Fruit fly (Drosophila melanogaster): ENCODE data around the gene LysE.

The LysE gene

DNA sequence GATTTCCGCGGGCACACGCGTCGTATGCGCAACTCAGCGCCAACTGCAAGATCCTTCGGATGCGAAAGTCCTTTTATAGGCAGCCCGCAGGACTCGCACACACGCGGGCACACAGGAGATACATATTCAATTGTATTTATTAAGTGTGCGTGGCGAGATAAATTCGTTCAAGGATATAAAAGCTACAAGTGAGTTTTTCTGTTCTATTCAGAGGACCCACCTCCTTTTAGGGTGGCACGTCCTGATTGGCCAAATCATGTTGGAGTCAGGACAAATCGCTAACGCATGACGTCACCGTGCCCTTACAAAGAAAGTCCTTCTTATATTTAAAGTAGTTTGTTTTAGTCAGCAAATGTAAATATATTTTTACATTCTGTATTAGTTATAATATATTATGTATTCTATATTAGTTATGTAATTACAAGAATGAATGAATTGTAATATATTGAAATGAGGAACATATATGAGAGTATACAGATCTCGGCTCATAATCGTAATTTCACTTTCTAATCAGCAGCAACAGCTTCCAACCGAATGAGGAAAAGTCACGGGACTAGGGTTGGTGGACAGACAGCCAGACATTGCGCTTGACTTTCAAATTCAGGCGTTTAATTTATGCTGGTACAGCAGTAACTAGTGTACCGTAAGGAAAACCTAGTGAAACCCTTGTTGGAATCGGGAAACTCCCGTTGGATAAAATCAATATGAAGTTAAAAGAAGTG is 19.3 kb upstream of the LysE start, which contains the start of gene Trhn (continued):
- TF ChIP-seq CG12236 (GFP tag; optimal IDR thresholded peaks at IDR 0.05) (no peak), CG14667 (GFP tag; IDR thresholded peaks at IDR 0.05) (no peak), pan (optimal IDR thresholded peaks at IDR 0.05) (no peak), pan (GFP tag; optimal IDR thresholded peaks at IDR 0.05 in 1 of 2, IDR thresholded peaks at IDR 0.05 in 1 of 2) (peak in 1 of 2 experiments; percentile 15), GATAe (GFP tag; conservative IDR thresholded peaks at IDR 0.05) (no peak), gsb (GFP tag; IDR thresholded peaks at IDR 0.05) (no peak), Vsx1 (GFP tag; optimal IDR thresholded peaks at IDR 0.05) (no peak), inv (GFP tag; IDR thresholded peaks at IDR 0.05; ENCODE audit: partially characterized antibody) (no peak), sens (GFP tag) (peak; percentile 58), Atf-2 (GFP tag; optimal IDR thresholded peaks at IDR 0.05) (no peak), dm (GFP tag; optimal IDR thresholded peaks at IDR 0.05) (no peak), sim (GFP tag; IDR thresholded peaks at IDR 0.05) (no peak), CG17359 (tag; optimal IDR thresholded peaks at IDR 0.05) (peak; percentile 36), CG10654 (GFP tag; optimal IDR thresholded peaks at IDR 0.05) (no peak), CG10979 (tag; optimal IDR thresholded peaks at IDR 0.05) (no peak), otp (GFP tag; IDR thresholded peaks at IDR 0.05) (no peak), CG18599 (GFP tag; optimal IDR thresholded peaks at IDR 0.05) (peak; percentile 62), Bdp1 (GFP tag; optimal IDR thresholded peaks at IDR 0.05) (no peak), Blimp-1 (GFP tag; optimal IDR thresholded peaks at IDR 0.05) (peak; percentile 11), cwo (GFP tag; optimal IDR thresholded peaks at IDR 0.05) (no peak), psq (GFP tag; optimal IDR thresholded peaks at IDR 0.05) (no peak), lbe (GFP tag; optimal IDR thresholded peaks at IDR 0.05) (no peak), Dip2 (GFP tag; IDR thresholded peaks at IDR 0.05) (no peak), CG12942 (GFP tag; optimal IDR thresholded peaks at IDR 0.05) (no peak), TFAM (GFP tag; optimal IDR thresholded peaks at IDR 0.05) (no peak), CG18262 (tag; optimal IDR thresholded peaks at IDR 0.05) (no peak), Lim3 (GFP tag; IDR thresholded peaks at IDR 0.05) (no peak), row (GFP tag; IDR thresholded peaks at IDR 0.05) (peak; percentile 50; the same call in 2 of the 3 replicates), fd64A (GFP tag; optimal IDR thresholded peaks at IDR 0.05) (no peak), YL-1 (GFP tag; optimal IDR thresholded peaks at IDR 0.05) (no peak), Eip74EF (GFP tag; optimal IDR thresholded peaks at IDR 0.05) (no peak), wor (GFP tag; IDR thresholded peaks at IDR 0.05) (no peak), Sox102F (GFP tag; optimal IDR thresholded peaks at IDR 0.05) (peak; percentile 20), slp2 (GFP tag; optimal IDR thresholded peaks at IDR 0.05) (no peak), CG13287 (GFP tag; IDR thresholded peaks at IDR 0.05; ENCODE audit: partially characterized antibody) (no peak), sob (GFP tag; IDR thresholded peaks at IDR 0.05) (no peak), CG2712 (tag; optimal IDR thresholded peaks at IDR 0.05) (peak; percentile 34), ken (GFP tag; IDR thresholded peaks at IDR 0.05) (no peak), lab (GFP tag; optimal IDR thresholded peaks at IDR 0.05) (peak; percentile 57), ro (GFP tag; IDR thresholded peaks at IDR 0.05) (no peak), crol (GFP tag; IDR thresholded peaks at IDR 0.05) (no peak), Oaz (GFP tag; IDR thresholded peaks at IDR 0.05) (no peak), Spps (tag; optimal IDR thresholded peaks at IDR 0.05) (no peak), CG11085 (GFP tag; IDR thresholded peaks at IDR 0.05) (no peak), CG10147 (GFP tag; optimal IDR thresholded peaks at IDR 0.05) (peak; percentile 8), Doc3 (GFP tag; IDR thresholded peaks at IDR 0.05; ENCODE audit: partially characterized antibody) (no peak), Meics (GFP tag; optimal IDR thresholded peaks at IDR 0.05) (peak; percentile 31), Ravus (GFP tag; IDR thresholded peaks at IDR 0.05) (no peak), CG14860 (GFP tag; IDR thresholded peaks at IDR 0.05; ENCODE audit: partially characterized antibody) (no peak), CG7357 (GFP tag; IDR thresholded peaks at IDR 0.05) (no peak)
